Worm (Caenorhabditis elegans) whole organism, L4 larva: ENCODE data around the gene ZK177.11.

Source experiments
- F44E2.7 ChIP-seq: fragments of 200-800 bp; sonication (Bioruptor generic); IDR thresholded peaks from 2 replicates; pipeline ENCODE4 v2.1.2; 2022; ENCODE audit warnings: missing genetic modification characterization, missing compliant biosample characterization
- T26A8.4 ChIP-seq: fragments of 200-800 bp; sonication (Bioruptor generic); IDR thresholded peaks from 2 replicates; pipeline ENCODE4 v1.3.6; 2022; ENCODE audit warnings: missing genetic modification characterization, missing compliant biosample characterization
- Y105C5A.15 ChIP-seq: fragments of 200-800 bp; sonication (Bioruptor generic); IDR thresholded peaks from 2 replicates; pipeline ENCODE4 v1.3.6; 2022; ENCODE audit warnings: missing genetic modification characterization, missing compliant biosample characterization
- Y75B8A.6 ChIP-seq: fragments of 200-800 bp; sonication (Bioruptor generic); IDR thresholded peaks from 2 replicates; pipeline ENCODE4 v1.3.6; 2022; ENCODE audit warnings: missing genetic modification reagents, missing genetic modification characterization, missing compliant biosample characterization
- ZK337.2 ChIP-seq: fragments of 200-800 bp; sonication (Bioruptor generic); IDR thresholded peaks from 2 replicates; pipeline ENCODE4 v1.3.6; 2022; ENCODE audit warnings: missing genetic modification reagents, missing genetic modification characterization, missing compliant biosample characterization
- arid-1 ChIP-seq: fragments of 200-800 bp; sonication (Bioruptor generic); conservative IDR thresholded peaks from 2 replicates; pipeline ENCODE4 v1.3.6; 2022; ENCODE audit warnings: missing genetic modification reagents, missing genetic modification characterization, missing compliant biosample characterization
- attf-4 ChIP-seq: sonication (generic microtip); optimal IDR thresholded peaks from 3 replicates; lab custom pipeline; 2017; ENCODE audit warnings: missing biosample characterization, missing genetic modification characterization
- ceh-82 ChIP-seq: sonication (generic microtip); optimal IDR thresholded peaks from 2 replicates; lab custom pipeline; 2017; ENCODE audit warnings: missing biosample characterization, missing genetic modification characterization
- cey-2 ChIP-seq: sonication (generic microtip); optimal IDR thresholded peaks from 3 replicates; lab custom pipeline; 2017; ENCODE audit warnings: missing genetic modification characterization, mild to moderate bottlenecking, missing compliant biosample characterization, antibody characterized with exemption, borderline replicate concordance; ENCODE audit not compliant: insufficient read depth
- daf-8 ChIP-seq: fragments of 200-800 bp; sonication (Bioruptor generic); IDR thresholded peaks from 2 replicates; pipeline ENCODE4 v1.3.6; 2022; ENCODE audit warnings: missing genetic modification characterization, missing compliant biosample characterization
- dmd-6 ChIP-seq: fragments of 200-800 bp; sonication (Bioruptor generic); IDR thresholded peaks from 2 replicates; pipeline ENCODE4 v1.3.6; 2022; ENCODE audit warnings: missing genetic modification reagents, missing genetic modification characterization, missing compliant biosample characterization
- dmd-8 ChIP-seq: fragments of 200-800 bp; sonication (Bioruptor generic); IDR thresholded peaks from 2 replicates; pipeline ENCODE4 v1.3.6; 2022; ENCODE audit warnings: missing genetic modification characterization, missing compliant biosample characterization
- dpl-1 ChIP-seq: fragments of 150-350 bp; optimal IDR thresholded peaks from 2 replicates; lab custom pipeline; 2014; ENCODE audit warnings: missing biosample characterization, missing genetic modification reagents, missing genetic modification characterization
- dve-1 ChIP-seq: sonication (generic microtip); optimal IDR thresholded peaks from 2 replicates; lab custom pipeline; 2017; ENCODE audit warnings: antibody characterized with exemption, mild to moderate bottlenecking, missing genetic modification characterization, missing compliant biosample characterization; ENCODE audit not compliant: insufficient read depth
- fkh-10 ChIP-seq: fragments of 150-350 bp; optimal IDR thresholded peaks from 2 replicates; lab custom pipeline; 2014; ENCODE audit warnings: missing biosample characterization, missing genetic modification reagents, missing genetic modification characterization
- fos-1 ChIP-seq: fragments of 150-350 bp; optimal IDR thresholded peaks from 2 replicates; lab custom pipeline; 2014; ENCODE audit warnings: missing biosample characterization, missing genetic modification characterization
- hif-1 ChIP-seq, 2 experiments: sonication (generic microtip); optimal IDR thresholded peaks; 2 replicates each; lab custom pipeline; 2016 to 2017; ENCODE audit warnings: missing compliant biosample characterization in 2 of 2, missing genetic modification characterization in 2 of 2, missing genetic modification reagents in 2 of 2, missing genotype in 2 of 2, mild to moderate bottlenecking in 1 of 2
- hlh-11 ChIP-seq: fragments of 200-800 bp; sonication (Bioruptor generic); optimal IDR thresholded peaks from 2 replicates; lab custom pipeline; 2018; ENCODE audit warnings: mild to moderate bottlenecking, missing genetic modification characterization, missing compliant biosample characterization
- hmg-1.1 ChIP-seq: fragments of 200-800 bp; sonication (Bioruptor generic); IDR thresholded peaks from 2 replicates; pipeline ENCODE4 v1.3.6; 2022; ENCODE audit warnings: missing genetic modification reagents, missing genetic modification characterization, missing compliant biosample characterization
- lin-1 ChIP-seq: fragments of 200-800 bp; sonication (Bioruptor generic); IDR thresholded peaks from 2 replicates; pipeline ENCODE4 v1.3.6; 2022; ENCODE audit warnings: missing genetic modification reagents, missing genetic modification characterization, missing compliant biosample characterization
- lin-15B ChIP-seq: fragments of 150-350 bp; sonication (generic microtip); optimal IDR thresholded peaks from 3 replicates; lab custom pipeline; 2014; ENCODE audit warnings: missing biosample characterization, missing genetic modification characterization
- lin-38 ChIP-seq: fragments of 200-800 bp; sonication (Bioruptor generic); IDR thresholded peaks from 2 replicates; pipeline ENCODE4 v1.3.6; 2022; ENCODE audit warnings: missing genetic modification reagents, missing genetic modification characterization, missing compliant biosample characterization
- lsy-2 ChIP-seq, 2 experiments: fragments of 150-350 bp in 1 of 2; sonication (generic microtip) in 1 of 2; optimal IDR thresholded peaks; 2 replicates each; lab custom pipeline; 2014 to 2017; ENCODE audit warnings: missing biosample characterization in 2 of 2, missing genetic modification characterization in 2 of 2
- madf-5 ChIP-seq, 2 experiments: fragments of 200-800 bp; sonication (Bioruptor generic); IDR thresholded peaks; 2 replicates each; pipeline ENCODE4 v1.3.6; 2022; ENCODE audit warnings: missing compliant biosample characterization in 2 of 2, missing genetic modification characterization in 2 of 2
- mes-2 ChIP-seq: sonication (generic microtip); optimal IDR thresholded peaks from 2 replicates; lab custom pipeline; 2016; ENCODE audit warnings: missing genotype, mild to moderate bottlenecking, missing genetic modification characterization, missing compliant biosample characterization; ENCODE audit not compliant: poor library complexity, severe bottlenecking
- mxl-2 ChIP-seq: fragments of 200-800 bp; sonication (Bioruptor generic); conservative IDR thresholded peaks from 2 replicates; pipeline ENCODE4 v1.3.6; 2022; ENCODE audit warnings: missing genetic modification reagents, missing genetic modification characterization, missing compliant biosample characterization
- nhr-10 ChIP-seq: fragments of 150-350 bp; optimal IDR thresholded peaks from 2 replicates; lab custom pipeline; 2014; ENCODE audit warnings: missing biosample characterization, missing genetic modification characterization
- nhr-111 ChIP-seq: fragments of 200-800 bp; sonication (Bioruptor generic); optimal IDR thresholded peaks from 2 replicates; lab custom pipeline; 2018; ENCODE audit warnings: mild to moderate bottlenecking, missing genetic modification characterization, missing compliant biosample characterization
- nhr-237 ChIP-seq: sonication (generic microtip); optimal IDR thresholded peaks from 2 replicates; lab custom pipeline; 2017; ENCODE audit warnings: missing biosample characterization, missing genetic modification characterization
- nhr-25 ChIP-seq: sonication (generic microtip); optimal IDR thresholded peaks from 2 replicates; lab custom pipeline; 2017; ENCODE audit warnings: missing genetic modification characterization, mild to moderate bottlenecking, missing compliant biosample characterization, antibody characterized with exemption, moderate library complexity, borderline replicate concordance; ENCODE audit not compliant: insufficient read depth
- nhr-28 ChIP-seq: fragments of 150-350 bp; optimal IDR thresholded peaks from 2 replicates; lab custom pipeline; 2014; ENCODE audit warnings: missing biosample characterization, missing genetic modification characterization
- nhr-77 ChIP-seq: fragments of 150-350 bp; optimal IDR thresholded peaks from 2 replicates; lab custom pipeline; 2014; ENCODE audit warnings: missing biosample characterization, missing genetic modification characterization
- spr-3 ChIP-seq: fragments of 200-800 bp; sonication (Bioruptor generic); optimal IDR thresholded peaks from 2 replicates; lab custom pipeline; 2018; ENCODE audit warnings: mild to moderate bottlenecking, missing genetic modification characterization, missing compliant biosample characterization
- tag-97 ChIP-seq: fragments of 200-800 bp; sonication (Bioruptor generic); IDR thresholded peaks from 2 replicates; pipeline ENCODE4 v1.3.6; 2022; ENCODE audit warnings: missing genetic modification characterization, missing compliant biosample characterization
- unc-62 ChIP-seq, 3 experiments: fragments of 150-350 bp in 1 of 3; sonication (generic microtip); optimal IDR thresholded peaks in 2 of 3; peaks in 1 of 3; 1 replicate in 1 of 3; 2 replicates in 2 of 3; lab custom pipeline; 2014 to 2017; ENCODE audit warnings: missing biosample characterization in 3 of 3, missing genetic modification characterization in 3 of 3, missing genetic modification reagents in 3 of 3, missing genotype in 1 of 3
- vab-7 ChIP-seq: fragments of 200-800 bp; sonication (Bioruptor generic); IDR thresholded peaks from 2 replicates; pipeline ENCODE4 v1.3.6; 2022; ENCODE audit warnings: missing genetic modification reagents, missing genetic modification characterization, missing compliant biosample characterization
- zag-1 ChIP-seq: fragments of 150-350 bp; optimal IDR thresholded peaks from 2 replicates; lab custom pipeline; 2014; ENCODE audit warnings: missing biosample characterization, missing genetic modification characterization
- zfp-2 ChIP-seq: sonication (generic microtip); optimal IDR thresholded peaks from 2 replicates; lab custom pipeline; 2016; ENCODE audit warnings: mild to moderate bottlenecking, missing genetic modification characterization, missing compliant biosample characterization
- zfp-3 ChIP-seq: fragments of 200-800 bp; sonication (Bioruptor generic); conservative IDR thresholded peaks from 2 replicates; pipeline ENCODE4 v1.3.6; 2022; ENCODE audit warnings: missing genetic modification reagents, missing genetic modification characterization, missing compliant biosample characterization
- zip-2 ChIP-seq: fragments of 150-350 bp; optimal IDR thresholded peaks from 2 replicates; lab custom pipeline; 2014; ENCODE audit warnings: missing biosample characterization, missing genetic modification characterization

Gene ZK177.11

DNA sequence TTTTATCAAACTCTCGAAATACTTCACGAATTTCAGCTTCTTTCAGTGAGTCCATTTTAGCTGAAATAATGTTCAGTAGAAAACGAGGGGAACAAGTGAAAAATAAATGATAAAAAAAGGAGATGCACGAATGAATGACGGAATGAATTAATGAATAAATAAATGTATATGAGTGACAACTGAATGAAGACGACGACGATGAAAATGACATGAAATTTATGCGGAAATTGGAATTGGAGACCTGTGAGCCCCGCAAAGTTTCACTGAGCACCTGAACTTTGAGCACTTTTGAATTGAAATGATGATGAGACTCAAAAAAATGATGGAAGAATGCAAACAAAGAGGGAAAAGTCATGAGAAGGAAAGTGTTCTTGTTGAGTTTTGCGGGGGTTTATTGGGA is 40.8 kb upstream of the ZK177.11 start, which contains the start of gene cal-8:
TSS of gene cal-8 (minus strand) at position 60 of the 400 bp plus-strand sequence.
- TF ChIP-seq dve-1 (tag; lab: Kevin White, UChicago) (no peak), unc-62 (GFP tag; optimal IDR thresholded peaks at IDR 0.05 in 1 of 2; lab: Kevin White, UChicago) (peak in 1 of 2 experiments; percentile 98), unc-62 (tag; optimal IDR thresholded peaks at IDR 0.05; lab: Kevin White, UChicago) (no peak)

ce11 chrII:5487844-5488243 is 34.9 kb upstream of the ZK177.11 start, which contains the start of gene nep-5:
Gene nep-5 (plus strand): TSS chrII:5488144.
- TF ChIP-seq spr-3 (GFP tag; lab: Kevin White, UChicago), result no peak
- TF ChIP-seq cey-2 (tag; lab: Kevin White, UChicago), result no peak
- no peak for TF ChIP-seq fos-1 (tag; lab: Kevin White, UChicago)
- TF ChIP-seq F44E2.7 (GFP tag; lab: Robert Waterston, UW), result no peak
- no peak for TF ChIP-seq nhr-10
- no peak for TF ChIP-seq zag-1
- TF ChIP-seq dmd-8 (GFP tag; lab: Robert Waterston, UW), result no peak

DNA sequence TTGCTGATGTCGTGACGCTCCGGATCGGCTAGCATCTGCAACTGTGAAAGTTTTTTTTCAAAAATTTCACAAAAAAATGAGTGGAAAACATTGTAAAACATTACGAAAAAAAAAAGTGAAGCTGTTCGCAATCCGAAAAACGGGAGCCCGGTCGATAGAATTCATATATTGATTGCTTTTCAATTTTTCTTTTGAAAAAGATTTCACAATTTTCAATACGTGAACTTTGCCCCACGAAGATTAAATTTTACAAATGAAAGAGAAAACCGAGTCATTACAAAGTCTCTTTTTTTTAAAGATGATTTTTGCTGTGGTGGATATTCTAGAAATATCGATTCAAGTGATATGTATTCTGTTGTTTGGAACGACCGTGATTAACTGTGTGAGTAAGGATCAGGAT is 28.3 kb upstream of the ZK177.11 start, which contains the start of gene F12A10.6:
TSS of gene F12A10.6 (minus strand) at position 101 of the 400 bp plus-strand sequence.
- TF ChIP-seq madf-5 (GFP tag; IDR thresholded peaks at IDR 0.05; lab: Robert Waterston, UW) (no peak), hmg-1.1 (GFP tag; lab: Robert Waterston, UW) (no peak), fkh-10 (GFP tag; lab: Kevin White, UChicago) (no peak), ZK337.2 (no peak), arid-1 (GFP tag; lab: Robert Waterston, UW) (no peak), lin-38 (GFP tag; lab: Robert Waterston, UW) (no peak), Y105C5A.15 (no peak), zip-2 (tag; lab: Kevin White, UChicago) (no peak), zfp-2 (no peak), hif-1 (tag; optimal IDR thresholded peaks at IDR 0.05; lab: Kevin White, UChicago) (no peak), nhr-10 (no peak), hlh-11 (tag; lab: Kevin White, UChicago) (no peak), lin-1 (GFP tag; lab: Robert Waterston, UW) (no peak), Y75B8A.6 (GFP tag; lab: Robert Waterston, UW) (no peak), dmd-6 (GFP tag; lab: Robert Waterston, UW) (no peak), nhr-28 (tag; lab: Kevin White, UChicago) (no peak), nhr-77 (no peak), vab-7 (GFP tag; lab: Robert Waterston, UW) (no peak), lin-15B (tag; lab: Kevin White, UChicago) (no peak), nhr-111 (GFP tag; lab: Kevin White, UChicago) (no peak)

DNA sequence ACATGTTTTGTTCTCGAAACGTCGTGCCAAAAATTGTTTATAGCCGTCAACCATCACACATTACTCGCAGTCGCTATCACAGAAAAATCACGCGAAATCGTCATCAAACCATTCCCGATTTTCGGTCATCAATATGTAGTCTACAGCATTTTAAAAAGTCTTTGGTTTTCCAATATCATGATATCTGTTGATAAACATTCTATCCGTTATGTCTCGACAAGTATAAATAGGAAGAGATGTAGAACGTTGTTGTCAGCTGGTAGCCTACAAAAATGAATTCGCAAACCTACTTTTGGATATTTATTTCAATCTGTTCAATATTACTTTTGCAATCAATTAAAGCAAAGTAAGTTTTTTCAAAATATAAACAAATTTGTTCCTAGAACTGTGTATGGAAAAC is 26.4 kb upstream of the ZK177.11 start, which contains the start of gene F12A10.1:
TSS of gene F12A10.1 (plus strand) at position 166 of the 400 bp plus-strand sequence.
- TF ChIP-seq nhr-28 (tag; lab: Kevin White, UChicago) (peak; percentile 77), ceh-82 (tag; lab: Kevin White, UChicago) (no peak), hlh-11 (tag; lab: Kevin White, UChicago) (peak; percentile 30)

ce11 chrII:5497541-5497940 is 25.2 kb upstream of the ZK177.11 start:
- no peak for TF ChIP-seq attf-4 (tag; lab: Kevin White, UChicago)
- no peak for TF ChIP-seq mxl-2 (GFP tag; lab: Robert Waterston, UW)
- TF ChIP-seq dpl-1 (GFP tag; lab: Kevin White, UChicago), result no peak
- no peak for TF ChIP-seq nhr-237 (tag; lab: Kevin White, UChicago)
- TF ChIP-seq arid-1 (GFP tag; lab: Robert Waterston, UW), result no peak
- TF ChIP-seq lin-1 (GFP tag; lab: Robert Waterston, UW), result no peak
- TF ChIP-seq zag-1, result no peak
- no peak for TF ChIP-seq lsy-2 (tag; optimal IDR thresholded peaks at IDR 0.05; lab: Kevin White, UChicago)
- no peak for TF ChIP-seq zfp-3
- no peak for TF ChIP-seq nhr-25 (tag; lab: Kevin White, UChicago)
- TF ChIP-seq daf-8, result no peak
- TF ChIP-seq nhr-111 (GFP tag; lab: Kevin White, UChicago), result no peak
- no peak for TF ChIP-seq T26A8.4
- no peak for TF ChIP-seq mes-2 (tag; lab: Kevin White, UChicago)
- no peak for TF ChIP-seq tag-97 (GFP tag; lab: Robert Waterston, UW)
- TF ChIP-seq, all 104 proteins: peak for 0
